Fruit fly (Drosophila melanogaster) whole organism, embryonic: ENCODE data around the gene CG3635.

Experiments used
- Blimp-1 ChIP-seq: fragments of 200-800 bp; sonication (Bioruptor generic); optimal IDR thresholded peaks from 3 replicates; lab custom pipeline; 2018; ENCODE audit warnings: missing biosample characterization, missing genetic modification characterization, mild to moderate bottlenecking, moderate library complexity, missing genetic modification reagents
- CG10267 ChIP-seq: fragments of 200-800 bp; sonication (Bioruptor generic); optimal IDR thresholded peaks from 2 replicates; lab custom pipeline; 2018; ENCODE audit warnings: missing biosample characterization, mild to moderate bottlenecking, missing genetic modification characterization, moderate library complexity
- CG10543 ChIP-seq: fragments of 200-800 bp; sonication (Bioruptor generic); optimal IDR thresholded peaks from 3 replicates; lab custom pipeline; 2017; ENCODE audit warnings: missing biosample characterization, mild to moderate bottlenecking, missing genetic modification characterization, moderate library complexity
- CG11093 ChIP-seq: fragments of 200-800 bp; sonication (Bioruptor generic); IDR thresholded peaks from 3 replicates; pipeline ENCODE4 v1.3.6; 2022; ENCODE audit warnings: missing biosample characterization, missing genetic modification characterization
- CG1233 ChIP-seq: fragments of 200-800 bp; sonication (Bioruptor generic); optimal IDR thresholded peaks from 4 replicates; lab custom pipeline; 2018; ENCODE audit warnings: missing biosample characterization, mild to moderate bottlenecking, missing genetic modification characterization
- CG12659 ChIP-seq: fragments of 200-800 bp; sonication (Bioruptor generic); optimal IDR thresholded peaks from 3 replicates; lab custom pipeline; 2017; ENCODE audit warnings: mild to moderate bottlenecking, missing biosample characterization, missing genetic modification reagents, missing genetic modification characterization
- CG15696 ChIP-seq: fragments of 200-800 bp; sonication (Bioruptor generic); optimal IDR thresholded peaks from 2 replicates; lab custom pipeline; 2019; ENCODE audit warnings: missing biosample characterization, mild to moderate bottlenecking, missing genetic modification characterization, moderate library complexity
- CG17359 ChIP-seq: fragments of 200-800 bp; sonication (Bioruptor generic); optimal IDR thresholded peaks from 3 replicates; lab custom pipeline; 2018; ENCODE audit warnings: missing biosample characterization, mild to moderate bottlenecking, missing genetic modification characterization, moderate library complexity
- CG2129 ChIP-seq: fragments of 200-800 bp; sonication (Bioruptor generic); IDR thresholded peaks from 2 replicates; pipeline ENCODE4 v1.3.6; 2022; ENCODE audit warnings: missing biosample characterization, missing genetic modification characterization; ENCODE audit not compliant: partially characterized antibody
- CG2678 ChIP-seq: fragments of 200-800 bp; sonication (Bioruptor generic); optimal IDR thresholded peaks from 3 replicates; lab custom pipeline; 2019; ENCODE audit warnings: missing biosample characterization, mild to moderate bottlenecking, missing genetic modification characterization, moderate library complexity
- CG31365 ChIP-seq: fragments of 200-800 bp; sonication (Bioruptor generic); optimal IDR thresholded peaks from 2 replicates; lab custom pipeline; 2018; ENCODE audit warnings: missing biosample characterization, mild to moderate bottlenecking, missing genetic modification characterization
- CG3163 ChIP-seq: fragments of 200-800 bp; sonication (Bioruptor generic); optimal IDR thresholded peaks from 3 replicates; lab custom pipeline; 2016; ENCODE audit warnings: missing biosample characterization, missing genetic modification characterization
- CG32532 ChIP-seq: fragments of 200-800 bp; sonication (Bioruptor generic); IDR thresholded peaks from 2 replicates; pipeline ENCODE4 v1.3.6; 2022; ENCODE audit warnings: missing biosample characterization, missing genetic modification characterization
- CG32767 ChIP-seq: fragments of 200-800 bp; sonication (Bioruptor generic); IDR thresholded peaks from 2 replicates; pipeline ENCODE4 v1.3.6; 2022; ENCODE audit warnings: missing biosample characterization, missing genetic modification characterization
- CG3281 ChIP-seq: fragments of 200-800 bp; sonication (Bioruptor generic); optimal IDR thresholded peaks from 3 replicates; lab custom pipeline; 2017; ENCODE audit warnings: missing biosample characterization, mild to moderate bottlenecking, missing genetic modification characterization
- CG34224 ChIP-seq: fragments of 200-800 bp; sonication (Bioruptor generic); IDR thresholded peaks from 3 replicates; pipeline ENCODE4 v1.3.6; 2022; ENCODE audit warnings: missing biosample characterization, missing genetic modification characterization; ENCODE audit not compliant: partially characterized antibody
- CG4617 ChIP-seq: fragments of 200-800 bp; sonication (Bioruptor generic); optimal IDR thresholded peaks from 3 replicates; lab custom pipeline; 2016; ENCODE audit warnings: missing biosample characterization, missing genetic modification characterization, borderline replicate concordance
- CG6791 ChIP-seq: fragments of 200-800 bp; sonication (Bioruptor generic); IDR thresholded peaks from 3 replicates; pipeline ENCODE4 v1.3.6; 2022; ENCODE audit warnings: missing biosample characterization, missing genetic modification characterization; ENCODE audit not compliant: partially characterized antibody
- CG6813 ChIP-seq: fragments of 200-800 bp; sonication (Bioruptor generic); optimal IDR thresholded peaks from 2 replicates; lab custom pipeline; 2017; ENCODE audit warnings: missing biosample characterization, missing genetic modification characterization, mild to moderate bottlenecking, moderate library complexity, missing genetic modification reagents
- CG7271 ChIP-seq: fragments of 200-800 bp; sonication (Bioruptor generic); optimal IDR thresholded peaks from 2 replicates; lab custom pipeline; 2018; ENCODE audit warnings: missing biosample characterization, mild to moderate bottlenecking, missing genetic modification characterization, moderate library complexity
- D ChIP-seq, 2 experiments: fragments of 200-800 bp in 1 of 2; fragments of >200 bp in 1 of 2; sonication (Bioruptor generic) in 1 of 2; optimal IDR thresholded peaks; 2 replicates in 1 of 2; 3 replicates in 1 of 2; lab custom pipeline; 2017; ENCODE audit warnings: mild to moderate bottlenecking in 1 of 2, missing biosample characterization in 1 of 2, missing genetic modification characterization in 1 of 2, missing genetic modification reagents in 1 of 2
- Fer1 ChIP-seq: fragments of 200-800 bp; sonication (Bioruptor generic); optimal IDR thresholded peaks from 2 replicates; lab custom pipeline; 2017; ENCODE audit warnings: missing biosample characterization, mild to moderate bottlenecking, missing genetic modification characterization
- Fer2 ChIP-seq: fragments of 200-800 bp; sonication (Bioruptor generic); optimal IDR thresholded peaks from 2 replicates; lab custom pipeline; 2018; ENCODE audit warnings: missing biosample characterization, mild to moderate bottlenecking, missing genetic modification characterization, moderate library complexity
- HLH4C ChIP-seq: fragments of 200-800 bp; sonication (Bioruptor generic); IDR thresholded peaks from 3 replicates; pipeline ENCODE4 v1.3.6; 2022; ENCODE audit warnings: missing biosample characterization, missing genetic modification characterization; ENCODE audit not compliant: partially characterized antibody
- HLHmδ ChIP-seq: fragments of 200-800 bp; sonication (Bioruptor generic); optimal IDR thresholded peaks from 2 replicates; lab custom pipeline; 2018; ENCODE audit warnings: missing biosample characterization, mild to moderate bottlenecking, missing genetic modification characterization, moderate library complexity
- Hr78 ChIP-seq, 2 experiments: fragments of 200-800 bp in 1 of 2; fragments of >200 bp in 1 of 2; sonication (Bioruptor generic) in 1 of 2; optimal IDR thresholded peaks; 2 replicates each; lab custom pipeline; 2017 to 2019; ENCODE audit warnings: missing biosample characterization in 2 of 2, missing genetic modification characterization in 2 of 2, mild to moderate bottlenecking in 1 of 2, moderate library complexity in 1 of 2
- MTF-1 ChIP-seq: fragments of 200-800 bp; sonication (Bioruptor generic); optimal IDR thresholded peaks from 2 replicates; lab custom pipeline; 2018; ENCODE audit warnings: missing biosample characterization, mild to moderate bottlenecking, missing genetic modification characterization, borderline replicate concordance
- Med ChIP-seq: fragments of 200-800 bp; sonication (Bioruptor generic); peaks from one replicate; lab custom pipeline; 2016; ENCODE audit warnings: missing biosample characterization, missing genetic modification characterization, mild to moderate bottlenecking, inconsistent platforms, moderate library complexity
- Nf-YC ChIP-seq: fragments of 200-800 bp; optimal IDR thresholded peaks from 3 replicates; lab custom pipeline; 2019; ENCODE audit warnings: missing biosample characterization, mild to moderate bottlenecking, missing genetic modification characterization, moderate library complexity
- Spps ChIP-seq: fragments of 200-800 bp; sonication (Bioruptor generic); optimal IDR thresholded peaks from 2 replicates; lab custom pipeline; 2018; ENCODE audit warnings: missing biosample characterization, mild to moderate bottlenecking, missing genetic modification characterization
- Sry-β ChIP-seq: fragments of 200-800 bp; sonication (Bioruptor generic); optimal IDR thresholded peaks from 2 replicates; lab custom pipeline; 2018; ENCODE audit warnings: missing biosample characterization, mild to moderate bottlenecking, missing genetic modification characterization, moderate library complexity
- Trl ChIP-seq, 3 experiments: fragments of >200 bp in 2 of 3; fragments of 200-800 bp in 1 of 3; sonication (Bioruptor generic) in 1 of 3; optimal IDR thresholded peaks; 2 replicates in 1 of 3; 3 replicates in 2 of 3; lab custom pipeline; 2016 to 2017; ENCODE audit warnings: missing biosample characterization in 1 of 3, missing genetic modification characterization in 1 of 3
- Xrp1 ChIP-seq: fragments of 200-800 bp; sonication (Bioruptor generic); IDR thresholded peaks from 2 replicates; pipeline ENCODE4 v1.3.6; 2022; ENCODE audit warnings: missing biosample characterization, missing genetic modification characterization
- ash1 ChIP-seq: fragments of 200-800 bp; sonication (Bioruptor generic); optimal IDR thresholded peaks from 2 replicates; lab custom pipeline; 2018; ENCODE audit warnings: missing biosample characterization, mild to moderate bottlenecking, missing genetic modification characterization
- az2 ChIP-seq: fragments of 200-800 bp; sonication (Bioruptor generic); optimal IDR thresholded peaks from 3 replicates; lab custom pipeline; 2016; ENCODE audit warnings: missing biosample characterization, missing genetic modification characterization
- danr ChIP-seq: fragments of 200-800 bp; sonication (Bioruptor generic); IDR thresholded peaks from 2 replicates; pipeline ENCODE4 v1.3.6; 2022; ENCODE audit warnings: missing biosample characterization, missing genetic modification characterization
- fd102C ChIP-seq: fragments of 200-800 bp; sonication (Bioruptor generic); optimal IDR thresholded peaks from 2 replicates; lab custom pipeline; 2018; ENCODE audit warnings: missing biosample characterization, mild to moderate bottlenecking, missing genetic modification characterization, moderate library complexity
- fd64A ChIP-seq: fragments of 200-800 bp; sonication (Bioruptor generic); optimal IDR thresholded peaks from 3 replicates; lab custom pipeline; 2018; ENCODE audit warnings: missing biosample characterization, mild to moderate bottlenecking, missing genetic modification characterization
- gce ChIP-seq: fragments of 200-800 bp; sonication (Bioruptor generic); IDR thresholded peaks from 3 replicates; pipeline ENCODE4 v1.3.6; 2022; ENCODE audit warnings: missing biosample characterization, missing genetic modification characterization
- h ChIP-seq: fragments of >200 bp; optimal IDR thresholded peaks from 2 replicates; lab custom pipeline; 2017
- hkb ChIP-seq, 2 experiments: fragments of 200-800 bp in 1 of 2; fragments of >200 bp in 1 of 2; sonication (Bioruptor generic) in 1 of 2; IDR thresholded peaks in 1 of 2; optimal IDR thresholded peaks in 1 of 2; 2 replicates each; pipeline versions ENCODE4 v1.3.6 to Lab custom; 2017 to 2022; ENCODE audit warnings: missing biosample characterization in 1 of 2, missing genetic modification characterization in 1 of 2
- nerfin-1 ChIP-seq: fragments of 200-800 bp; sonication (Bioruptor generic); optimal IDR thresholded peaks from 3 replicates; lab custom pipeline; 2019; ENCODE audit warnings: missing biosample characterization, mild to moderate bottlenecking, missing genetic modification characterization, moderate library complexity
- scrt ChIP-seq: fragments of 200-800 bp; sonication (Bioruptor generic); optimal IDR thresholded peaks from 2 replicates; lab custom pipeline; 2018; ENCODE audit warnings: missing biosample characterization, mild to moderate bottlenecking, missing genetic modification characterization, moderate library complexity
- sens ChIP-seq: fragments of 200-800 bp; sonication (Bioruptor generic); peaks from one replicate; lab custom pipeline; 2016; ENCODE audit warnings: missing biosample characterization, missing genetic modification characterization
- tap ChIP-seq: fragments of 200-800 bp; optimal IDR thresholded peaks from 3 replicates; lab custom pipeline; 2019; ENCODE audit warnings: missing biosample characterization, mild to moderate bottlenecking, missing genetic modification characterization, moderate library complexity
- usp ChIP-seq: fragments of >200 bp; optimal IDR thresholded peaks from 2 replicates; lab custom pipeline; 2017; ENCODE audit warnings: missing biosample characterization, missing genetic modification characterization
- zfh1 ChIP-seq: fragments of 200-800 bp; sonication (Bioruptor generic); IDR thresholded peaks from 3 replicates; pipeline ENCODE4 v1.3.6; 2022; ENCODE audit warnings: missing biosample characterization, missing genetic modification characterization

Gene CG3635

dm6 chr2L:22144127-22144526, 31.1 kb upstream of the CG3635 start (continued):
- peak; percentile 84 for TF ChIP-seq CG1233 (GFP tag; lab: Kevin White, UChicago)
- no peak for TF ChIP-seq D (optimal IDR thresholded peaks at IDR 0.05; lab: Kevin White, UChicago)
- TF ChIP-seq D (GFP tag; optimal IDR thresholded peaks at IDR 0.05; lab: Kevin White, UChicago) = peak; percentile 11
- TF ChIP-seq CG7271 (tag; lab: Kevin White, UChicago) = peak; percentile 21
- peak; percentile 89 for TF ChIP-seq fd64A (GFP tag; lab: Kevin White, UChicago)
- TF ChIP-seq az2 (GFP tag; lab: Kevin White, UChicago) = no peak
- TF ChIP-seq CG4617 (GFP tag; lab: Kevin White, UChicago) = no peak
- peak; percentile 72 for TF ChIP-seq Fer2 (tag; lab: Kevin White, UChicago)
- no peak for TF ChIP-seq zfh1 (GFP tag; lab: Robert Waterston, UW)
- peak; percentile 67 for TF ChIP-seq CG17359 (tag; lab: Kevin White, UChicago)
- TF ChIP-seq hkb (optimal IDR thresholded peaks at IDR 0.05; lab: Kevin White, UChicago) = no peak
- TF ChIP-seq hkb (GFP tag; IDR thresholded peaks at IDR 0.05; lab: Robert Waterston, UW) = peak; percentile 55
- peak; percentile 64 for TF ChIP-seq CG31365
- TF ChIP-seq Blimp-1 (GFP tag; lab: Kevin White, UChicago) = peak; percentile 59
- TF ChIP-seq CG11093 (GFP tag; lab: Robert Waterston, UW) = no peak; the same call in 2 of the 3 replicates
- TF ChIP-seq Spps = peak; percentile 32
- TF ChIP-seq danr (GFP tag; lab: Robert Waterston, UW) = 0 out of 2 replicates have a peak, but pooled peaks have one; percentile 10
- TF ChIP-seq CG12659 (GFP tag; lab: Kevin White, UChicago) = no peak
- TF ChIP-seq h (lab: Kevin White, UChicago) = no peak
- TF ChIP-seq CG32532 (GFP tag; lab: Robert Waterston, UW) = no peak
- peak; percentile 30 for TF ChIP-seq CG3281
- TF ChIP-seq MTF-1 (GFP tag; lab: Kevin White, UChicago) = peak; percentile 82
- TF ChIP-seq CG34224 (GFP tag; lab: Robert Waterston, UW) = 0 out of 3 replicates have a peak, but pooled peaks have one; percentile 13
- no peak for TF ChIP-seq CG10267 (tag; lab: Kevin White, UChicago)
- TF ChIP-seq Med (GFP tag; lab: Kevin White, UChicago) = peak; percentile 58
- TF ChIP-seq sens (GFP tag; lab: Kevin White, UChicago) = peak; percentile 45
- peak; percentile 78 for TF ChIP-seq CG2678 (tag; lab: Kevin White, UChicago)
- peak; percentile 86 for TF ChIP-seq CG6813 (GFP tag; lab: Kevin White, UChicago)
- no peak for TF ChIP-seq CG2129 (GFP tag; lab: Robert Waterston, UW)
- TF ChIP-seq HLHmδ (GFP tag; lab: Kevin White, UChicago) = peak; percentile 72
- peak; percentile 55; the same call in 1 of the 2 replicates for TF ChIP-seq CG32767 (GFP tag; lab: Robert Waterston, UW)
- peak; percentile 82 for TF ChIP-seq CG3163 (GFP tag; lab: Kevin White, UChicago)
- peak; percentile 82 for TF ChIP-seq Xrp1 (GFP tag; lab: Robert Waterston, UW)
- peak; percentile 0 for TF ChIP-seq CG10543 (GFP tag; lab: Kevin White, UChicago)
- peak; percentile 4 for TF ChIP-seq scrt (GFP tag; lab: Kevin White, UChicago)
- TF ChIP-seq HLH4C (GFP tag; lab: Robert Waterston, UW) = no peak
- TF ChIP-seq ash1 (GFP tag; lab: Kevin White, UChicago) = peak; percentile 25
- no peak for TF ChIP-seq fd102C (GFP tag; lab: Kevin White, UChicago)
- peak; percentile 14 for TF ChIP-seq Sry-β (GFP tag; lab: Kevin White, UChicago)
- peak; percentile 59 for TF ChIP-seq tap
- TF ChIP-seq CG6791 (GFP tag; lab: Robert Waterston, UW) = no peak
- TF ChIP-seq Fer1 = peak; percentile 80
- TF ChIP-seq Hr78 (GFP tag; optimal IDR thresholded peaks at IDR 0.05; lab: Kevin White, UChicago) = no peak
- peak; percentile 38 to 54 for TF ChIP-seq Trl (optimal IDR thresholded peaks at IDR 0.05; lab: Kevin White, UChicago)
- TF ChIP-seq Trl (GFP tag; optimal IDR thresholded peaks at IDR 0.05; lab: Kevin White, UChicago) = no peak
- TF ChIP-seq Nf-YC (tag; lab: Kevin White, UChicago) = peak; percentile 60
- peak; percentile 64 for TF ChIP-seq nerfin-1
- TF ChIP-seq usp = no peak
- TF ChIP-seq gce = peak; percentile 63; the same call in 1 of the 3 replicates
- peak; percentile 78 for TF ChIP-seq CG15696
